Worm (Caenorhabditis elegans): ENCODE results near the gene W05E10.2.

ce11 chrV:11725971-11726370 lies 39.0 kb downstream of the W05E10.2 start, which contains the start of gene daf-11:
- TF ChIP-seq dao-5 (tag; optimal IDR thresholded peaks at IDR 0.05) (no peak), him-1 (tag; optimal IDR thresholded peaks at IDR 0.05) (no peak), W03F9.2 (tag; optimal IDR thresholded peaks at IDR 0.05) (no peak)
